Worm (Caenorhabditis elegans) whole organism, L3 larva: Measurements from ENCODE around the gene F11C1.10.
A peak's percentile ranks its signal among the peaks of the same experiment; 100 is the strongest.

Experiments
- R02D3.7 ChIP-seq: fragments of 150-350 bp; optimal IDR thresholded peaks from 2 replicates; lab custom pipeline; 2014; ENCODE audit warnings: missing biosample characterization, missing genetic modification characterization
- aly-2 ChIP-seq: fragments of 150-350 bp; optimal IDR thresholded peaks from 2 replicates; lab custom pipeline; 2014; ENCODE audit warnings: missing biosample characterization, missing genetic modification characterization
- ama-1 ChIP-seq: fragments of 150-350 bp; optimal IDR thresholded peaks from 2 replicates; lab custom pipeline; 2018
- ceh-16 ChIP-seq: sonication (generic microtip); optimal IDR thresholded peaks from 2 replicates; lab custom pipeline; 2017; ENCODE audit warnings: missing biosample characterization, missing genetic modification characterization
- ceh-28 ChIP-seq: fragments of 150-350 bp; optimal IDR thresholded peaks from 2 replicates; lab custom pipeline; 2014; ENCODE audit warnings: missing biosample characterization, missing genetic modification reagents, missing genetic modification characterization
- ceh-9 ChIP-seq: sonication (generic microtip); optimal IDR thresholded peaks from 2 replicates; lab custom pipeline; 2018; ENCODE audit warnings: missing biosample characterization, missing genetic modification characterization
- daf-12 ChIP-seq: fragments of 150-350 bp; optimal IDR thresholded peaks from 2 replicates; lab custom pipeline; 2014; ENCODE audit warnings: missing biosample characterization, missing genetic modification reagents, missing genetic modification characterization
- egl-27 ChIP-seq: sonication (generic microtip); optimal IDR thresholded peaks from 4 replicates; lab custom pipeline; 2017; ENCODE audit warnings: missing biosample characterization, missing genetic modification reagents, missing genetic modification characterization
- egl-5 ChIP-seq: fragments of 150-350 bp; optimal IDR thresholded peaks from 2 replicates; lab custom pipeline; 2017; ENCODE audit warnings: missing biosample characterization, missing genetic modification reagents, missing genetic modification characterization, inconsistent platforms
- elt-1 ChIP-seq: fragments of 150-350 bp; optimal IDR thresholded peaks from 2 replicates; lab custom pipeline; 2014; ENCODE audit warnings: missing biosample characterization, missing genetic modification characterization
- elt-2 ChIP-seq: sonication (generic microtip); optimal IDR thresholded peaks from 2 replicates; lab custom pipeline; 2016; ENCODE audit warnings: missing genetic modification reagents, mild to moderate bottlenecking, missing genetic modification characterization, missing compliant biosample characterization
- eor-1 ChIP-seq, 2 experiments: fragments of 150-350 bp; optimal IDR thresholded peaks; 2 replicates each; lab custom pipeline; 2014 to 2018; ENCODE audit warnings: missing biosample characterization in 2 of 2, missing genetic modification characterization in 2 of 2
- fkh-10 ChIP-seq: sonication (generic microtip); optimal IDR thresholded peaks from 2 replicates; lab custom pipeline; 2017; ENCODE audit warnings: missing biosample characterization, missing genetic modification reagents, missing genetic modification characterization
- hmg-11 ChIP-seq: sonication (generic microtip); optimal IDR thresholded peaks from 2 replicates; lab custom pipeline; 2016; ENCODE audit warnings: missing genetic modification characterization, missing compliant biosample characterization
- jun-1 ChIP-seq: fragments of 150-350 bp; optimal IDR thresholded peaks from 2 replicates; lab custom pipeline; 2014; ENCODE audit warnings: missing biosample characterization, missing genetic modification reagents, missing genetic modification characterization
- lin-39 ChIP-seq: fragments of 150-350 bp; optimal IDR thresholded peaks from 2 replicates; lab custom pipeline; 2018; ENCODE audit warnings: missing biosample characterization, missing genetic modification reagents, missing genetic modification characterization
- lsy-12 ChIP-seq: sonication (generic microtip); optimal IDR thresholded peaks from 2 replicates; lab custom pipeline; 2016; ENCODE audit warnings: mild to moderate bottlenecking, missing genetic modification characterization, missing compliant biosample characterization
- mdl-1 ChIP-seq: fragments of 150-350 bp; optimal IDR thresholded peaks from 2 replicates; lab custom pipeline; 2014; ENCODE audit warnings: missing biosample characterization, missing genetic modification characterization
- mml-1 ChIP-seq: fragments of 150-350 bp; sonication (generic microtip); optimal IDR thresholded peaks from 3 replicates; lab custom pipeline; 2014; ENCODE audit warnings: missing biosample characterization, missing genetic modification characterization
- nfya-1 ChIP-seq: sonication (generic microtip); optimal IDR thresholded peaks from 2 replicates; lab custom pipeline; 2017; ENCODE audit warnings: missing genetic modification characterization, mild to moderate bottlenecking, missing compliant biosample characterization, antibody characterized with exemption, moderate library complexity; ENCODE audit not compliant: insufficient read depth
- nhr-11 ChIP-seq: fragments of 150-350 bp; optimal IDR thresholded peaks from 2 replicates; lab custom pipeline; 2014; ENCODE audit warnings: missing biosample characterization, missing genetic modification characterization
- nhr-23 ChIP-seq: fragments of 150-350 bp; optimal IDR thresholded peaks from 2 replicates; lab custom pipeline; 2014; ENCODE audit warnings: missing biosample characterization, missing genetic modification reagents, missing genetic modification characterization
- nhr-237 ChIP-seq: fragments of 150-350 bp; optimal IDR thresholded peaks from 2 replicates; lab custom pipeline; 2014; ENCODE audit warnings: missing biosample characterization, missing genetic modification characterization
- nhr-25 ChIP-seq: sonication (generic microtip); optimal IDR thresholded peaks from 2 replicates; lab custom pipeline; 2017; ENCODE audit warnings: missing biosample characterization, missing genetic modification characterization
- nhr-43 ChIP-seq: sonication (generic microtip); optimal IDR thresholded peaks from 2 replicates; lab custom pipeline; 2016; ENCODE audit warnings: mild to moderate bottlenecking, missing genetic modification characterization, missing compliant biosample characterization; ENCODE audit not compliant: poor library complexity, severe bottlenecking
- nhr-67 ChIP-seq: fragments of 150-350 bp; optimal IDR thresholded peaks from 2 replicates; lab custom pipeline; 2014; ENCODE audit warnings: missing biosample characterization, missing genetic modification characterization
- nhr-76 ChIP-seq: fragments of 150-350 bp; sonication (generic microtip); optimal IDR thresholded peaks from 5 replicates; lab custom pipeline; 2014; ENCODE audit warnings: missing biosample characterization, missing genetic modification characterization
- pha-4 ChIP-seq: fragments of 150-350 bp; optimal IDR thresholded peaks from 2 replicates; lab custom pipeline; 2014; ENCODE audit warnings: missing biosample characterization, missing genetic modification reagents, missing genetic modification characterization
- pqm-1 ChIP-seq: fragments of 150-350 bp; optimal IDR thresholded peaks from 2 replicates; lab custom pipeline; 2017; ENCODE audit warnings: missing biosample characterization, missing genetic modification characterization, inconsistent platforms
- sea-2 ChIP-seq: fragments of 150-350 bp; sonication (generic microtip); optimal IDR thresholded peaks from 4 replicates; lab custom pipeline; 2014; ENCODE audit warnings: missing biosample characterization, missing genetic modification reagents, missing genetic modification characterization
- skn-1 ChIP-seq: fragments of 150-350 bp; optimal IDR thresholded peaks from 2 replicates; lab custom pipeline; 2014; ENCODE audit warnings: missing biosample characterization, missing genetic modification characterization
- snpc-4 ChIP-seq: fragments of 150-350 bp; optimal IDR thresholded peaks from 2 replicates; lab custom pipeline; 2014; ENCODE audit warnings: missing biosample characterization, missing genetic modification characterization
- unc-39 ChIP-seq: sonication (generic microtip); optimal IDR thresholded peaks from 4 replicates; lab custom pipeline; 2017; ENCODE audit warnings: missing biosample characterization, missing genetic modification characterization
- unc-62 ChIP-seq: fragments of 150-350 bp; sonication (generic microtip); optimal IDR thresholded peaks from 4 replicates; lab custom pipeline; 2014; ENCODE audit warnings: missing biosample characterization, missing genetic modification reagents, missing genetic modification characterization
- ztf-11 ChIP-seq: fragments of 150-350 bp; optimal IDR thresholded peaks from 2 replicates; lab custom pipeline; 2014; ENCODE audit warnings: missing biosample characterization, missing genetic modification characterization

F11C1.10 gene

ce11 chrX:12937521-12937920 lies 39.4 kb upstream of the F11C1.10 start:
- TF ChIP-seq elt-1 (tag; lab: Kevin White, UChicago) (no peak), fkh-10 (no peak), pha-4 (tag; lab: Kevin White, UChicago) (no peak), ceh-28 (no peak), ceh-16 (no peak)

ce11 chrX:12940811-12941210 lies 36.1 kb upstream of the F11C1.10 start, which contains the start of gene gmap-3:
gmap-3 (minus strand) TSS chrX:12940958.
- TF ChIP-seq nhr-25 (tag; lab: Kevin White, UChicago), result peak; percentile 65
- no peak for TF ChIP-seq sea-2 (GFP tag; lab: Kevin White, UChicago)

ce11 chrX:12942296-12942695 lies 34.6 kb upstream of the F11C1.10 start:
- TF ChIP-seq nhr-25 (tag; lab: Kevin White, UChicago) (peak; percentile 25), nhr-43 (peak; percentile 5), nhr-23 (no peak), R02D3.7 (tag; lab: Kevin White, UChicago) (no peak)

ce11 chrX:12943166-12943565 lies 33.7 kb upstream of the F11C1.10 start, which contains the start of gene gmap-2:
gmap-2 (minus strand) TSS chrX:12943266.
- TF ChIP-seq nhr-25 (tag; lab: Kevin White, UChicago) (no peak), ama-1 (lab: Kevin White, UChicago) (no peak), nhr-43 (no peak), pqm-1 (tag; lab: Kevin White, UChicago) (no peak), nhr-67 (tag; lab: Kevin White, UChicago) (no peak), mdl-1 (tag; lab: Kevin White, UChicago) (no peak)
- TF ChIP-seq, all 47 proteins: peak for 0

- TF ChIP-seq lin-39 (tag; lab: Kevin White, UChicago) (no peak), egl-5 (no peak), mml-1 (tag; lab: Kevin White, UChicago) (no peak), nhr-11 (no peak), daf-12 (tag; lab: Kevin White, UChicago) (no peak), nhr-237 (no peak), eor-1 (tag; optimal IDR thresholded peaks at IDR 0.05; lab: Kevin White, UChicago) (no peak), ztf-11 (tag; lab: Kevin White, UChicago) (no peak), unc-39 (tag; lab: Kevin White, UChicago) (no peak), mdl-1 (tag; lab: Kevin White, UChicago) (no peak), pha-4 (tag; lab: Kevin White, UChicago) (no peak), ceh-9 (tag; lab: Kevin White, UChicago) (no peak), nhr-23 (no peak), elt-2 (tag; lab: Kevin White, UChicago) (no peak), nhr-43 (no peak), nhr-76 (tag; lab: Kevin White, UChicago) (no peak), unc-62 (GFP tag; lab: Kevin White, UChicago) (no peak), ceh-16 (no peak), hmg-11 (no peak), ama-1 (lab: Kevin White, UChicago) (no peak)
Observed at ce11 chrX:12944661-12945060, 32.2 kb upstream of the F11C1.10 start.

ce11 chrX:12946533-12946932 lies 30.3 kb upstream of the F11C1.10 start, which contains the start of gene C05E7.3:
C05E7.3 (minus strand) TSS chrX:12946633.
- TF ChIP-seq snpc-4 (tag; lab: Kevin White, UChicago) (no peak), lsy-12 (no peak), nhr-11 (no peak), egl-27 (tag; lab: Kevin White, UChicago) (no peak), jun-1 (tag; lab: Kevin White, UChicago) (no peak), ceh-16 (no peak), unc-62 (GFP tag; lab: Kevin White, UChicago) (no peak), nhr-76 (tag; lab: Kevin White, UChicago) (no peak), hmg-11 (no peak), ama-1 (lab: Kevin White, UChicago) (no peak), egl-5 (no peak), nfya-1 (no peak), ceh-28 (no peak), aly-2 (no peak), mdl-1 (tag; lab: Kevin White, UChicago) (no peak), skn-1 (tag; lab: Kevin White, UChicago) (no peak)
